Worm (Caenorhabditis elegans) whole organism, midembryonic: ENCODE data around the gene golg-2.

Experiments
- T22C8.4 ChIP-seq: fragments of 200-800 bp; sonication (Bioruptor generic); IDR thresholded peaks from 2 replicates; pipeline ENCODE4 v1.3.6; 2022; ENCODE audit warnings: missing genetic modification characterization, missing compliant biosample characterization
- med-1 ChIP-seq: sonication (generic microtip); optimal IDR thresholded peaks from 2 replicates; lab custom pipeline; 2017; ENCODE audit warnings: missing genetic modification characterization, mild to moderate bottlenecking, missing compliant biosample characterization, antibody characterized with exemption, missing genetic modification reagents; ENCODE audit not compliant: insufficient read depth
- ref-1 ChIP-seq: fragments of 200-800 bp; sonication (Bioruptor generic); conservative IDR thresholded peaks from 2 replicates; pipeline ENCODE4 v1.3.6; 2022; ENCODE audit warnings: missing genetic modification reagents, missing genetic modification characterization, missing compliant biosample characterization
- ztf-23 ChIP-seq: fragments of 200-800 bp; sonication (Bioruptor generic); IDR thresholded peaks from 2 replicates; pipeline ENCODE4 v1.3.6; 2022; ENCODE audit warnings: missing genetic modification reagents, missing genetic modification characterization, missing compliant biosample characterization

- TF ChIP-seq med-1 (GFP tag; lab: Kevin White, UChicago): no peak
- TF ChIP-seq ref-1: no peak
- TF ChIP-seq T22C8.4: no peak
- TF ChIP-seq ztf-23: no peak
Observed at ce11 chrII:5049865-5050342, 10.0 kb upstream of the golg-2 start, which contains the start of gene F33G12.6.
